Fruit fly (Drosophila melanogaster) whole organism, embryonic: Measurements from ENCODE around the gene Cyp4g15.

Experiments
- ATbp ChIP-seq: fragments of 200-800 bp; sonication (Bioruptor generic); optimal IDR thresholded peaks from 2 replicates; lab custom pipeline; 2017; ENCODE audit warnings: missing biosample characterization, mild to moderate bottlenecking, missing genetic modification characterization, missing genetic modification reagents
- Ada2b ChIP-seq: fragments of 200-800 bp; sonication (Bioruptor generic); IDR thresholded peaks from 2 replicates; pipeline ENCODE4 v1.3.6; 2022; ENCODE audit warnings: missing biosample characterization, missing genetic modification characterization
- Adf1 ChIP-seq: fragments of 200-800 bp; sonication (Bioruptor generic); IDR thresholded peaks from 2 replicates; pipeline ENCODE4 v1.3.6; 2022; ENCODE audit warnings: missing biosample characterization, missing genetic modification characterization
- Asciz ChIP-seq: fragments of 200-800 bp; sonication (Bioruptor generic); optimal IDR thresholded peaks from 2 replicates; lab custom pipeline; 2017; ENCODE audit warnings: missing biosample characterization, mild to moderate bottlenecking, missing genetic modification characterization, missing genetic modification reagents
- Atf3 ChIP-seq: fragments of 200-800 bp; sonication (Bioruptor generic); optimal IDR thresholded peaks from 3 replicates; lab custom pipeline; 2016; ENCODE audit warnings: missing biosample characterization, missing genetic modification characterization
- BEAF-32 ChIP-seq: fragments of 200-800 bp; sonication (Bioruptor generic); optimal IDR thresholded peaks from 3 replicates; lab custom pipeline; 2017; ENCODE audit warnings: missing biosample characterization, missing genetic modification characterization, mild to moderate bottlenecking, moderate library complexity, missing genetic modification reagents
- Bdp1 ChIP-seq: fragments of 200-800 bp; sonication (Bioruptor generic); optimal IDR thresholded peaks from 3 replicates; lab custom pipeline; 2016; ENCODE audit warnings: missing biosample characterization, missing genetic modification characterization
- CG10209 ChIP-seq: fragments of 200-800 bp; sonication (Bioruptor generic); optimal IDR thresholded peaks from 3 replicates; lab custom pipeline; 2017; ENCODE audit warnings: missing biosample characterization, mild to moderate bottlenecking, missing genetic modification characterization, missing genetic modification reagents
- CG1024 ChIP-seq: fragments of 200-800 bp; sonication (Bioruptor generic); IDR thresholded peaks from 2 replicates; pipeline ENCODE4 v1.3.6; 2022; ENCODE audit warnings: missing biosample characterization, missing genetic modification characterization
- CG10565 ChIP-seq: fragments of 200-800 bp; sonication (Bioruptor generic); optimal IDR thresholded peaks from 3 replicates; lab custom pipeline; 2016; ENCODE audit warnings: missing biosample characterization, mild to moderate bottlenecking, missing genetic modification characterization
- CG11398 ChIP-seq: fragments of 200-800 bp; sonication (Bioruptor generic); optimal IDR thresholded peaks from 2 replicates; lab custom pipeline; 2016; ENCODE audit warnings: missing biosample characterization, missing genetic modification characterization
- CG12391 ChIP-seq: fragments of 200-800 bp; sonication (Bioruptor generic); optimal IDR thresholded peaks from 3 replicates; lab custom pipeline; 2018; ENCODE audit warnings: missing biosample characterization, mild to moderate bottlenecking, missing genetic modification characterization, moderate library complexity
- CG12659 ChIP-seq: fragments of 200-800 bp; sonication (Bioruptor generic); optimal IDR thresholded peaks from 3 replicates; lab custom pipeline; 2017; ENCODE audit warnings: mild to moderate bottlenecking, missing biosample characterization, missing genetic modification reagents, missing genetic modification characterization
- CG14050 ChIP-seq: fragments of 200-800 bp; sonication (Bioruptor generic); IDR thresholded peaks from 3 replicates; pipeline ENCODE4 v1.3.6; 2022; ENCODE audit warnings: missing biosample characterization, missing genetic modification characterization
- CG1647 ChIP-seq: fragments of 200-800 bp; sonication (Bioruptor generic); optimal IDR thresholded peaks from 3 replicates; lab custom pipeline; 2016; ENCODE audit warnings: missing biosample characterization, missing genetic modification characterization
- CG17568 ChIP-seq: fragments of 200-800 bp; sonication (Bioruptor generic); optimal IDR thresholded peaks from 2 replicates; lab custom pipeline; 2018; ENCODE audit warnings: missing biosample characterization, mild to moderate bottlenecking, missing genetic modification characterization, moderate library complexity
- CG1832 ChIP-seq: fragments of 200-800 bp; sonication (Bioruptor generic); optimal IDR thresholded peaks from 2 replicates; lab custom pipeline; 2017; ENCODE audit warnings: missing biosample characterization, mild to moderate bottlenecking, missing genetic modification characterization, inconsistent platforms
- CG18764 ChIP-seq: fragments of 200-800 bp; sonication (Bioruptor generic); optimal IDR thresholded peaks from 3 replicates; lab custom pipeline; 2016; ENCODE audit warnings: missing biosample characterization, missing genetic modification characterization
- CG2199 ChIP-seq: fragments of 200-800 bp; sonication (Bioruptor generic); IDR thresholded peaks from 3 replicates; pipeline ENCODE4 v1.3.6; 2022; ENCODE audit warnings: missing biosample characterization, missing genetic modification characterization
- CG4360 ChIP-seq: fragments of 200-800 bp; sonication (Bioruptor generic); IDR thresholded peaks from 2 replicates; pipeline ENCODE4 v1.3.6; 2022; ENCODE audit warnings: missing biosample characterization, missing genetic modification characterization
- CG8089 ChIP-seq: fragments of 200-800 bp; sonication (Bioruptor generic); optimal IDR thresholded peaks from 3 replicates; lab custom pipeline; 2016; ENCODE audit warnings: missing biosample characterization, missing genetic modification characterization
- CG8765 ChIP-seq: fragments of 200-800 bp; sonication (Bioruptor generic); IDR thresholded peaks from 2 replicates; pipeline ENCODE4 v1.3.6; 2022; ENCODE audit warnings: missing biosample characterization, missing genetic modification characterization
- CG9609 ChIP-seq: fragments of 200-800 bp; sonication (Bioruptor generic); optimal IDR thresholded peaks from 3 replicates; lab custom pipeline; 2016; ENCODE audit warnings: missing biosample characterization, missing genetic modification characterization
- Eip74EF ChIP-seq, 2 experiments: fragments of 200-800 bp in 1 of 2; fragments of >200 bp in 1 of 2; sonication (Bioruptor generic) in 1 of 2; optimal IDR thresholded peaks; 2 replicates each; lab custom pipeline; 2017 to 2019; ENCODE audit warnings: missing biosample characterization in 2 of 2, missing genetic modification characterization in 2 of 2, mild to moderate bottlenecking in 1 of 2, moderate library complexity in 1 of 2
- Fer1 ChIP-seq: fragments of 200-800 bp; sonication (Bioruptor generic); optimal IDR thresholded peaks from 2 replicates; lab custom pipeline; 2017; ENCODE audit warnings: missing biosample characterization, mild to moderate bottlenecking, missing genetic modification characterization
- HLH3B ChIP-seq: fragments of 200-800 bp; sonication (Bioruptor generic); IDR thresholded peaks from 2 replicates; pipeline ENCODE4 v1.3.6; 2022; ENCODE audit warnings: missing biosample characterization, missing genetic modification characterization
- Hr3 ChIP-seq: fragments of 200-800 bp; sonication (Bioruptor generic); optimal IDR thresholded peaks from 3 replicates; lab custom pipeline; 2016; ENCODE audit warnings: missing biosample characterization, missing genetic modification characterization
- Lhr ChIP-seq: fragments of 200-800 bp; sonication (Bioruptor generic); optimal IDR thresholded peaks from 3 replicates; lab custom pipeline; 2017; ENCODE audit warnings: mild to moderate bottlenecking, missing biosample characterization, missing genetic modification reagents, missing genetic modification characterization
- Lim3 ChIP-seq: fragments of 200-800 bp; sonication (Bioruptor generic); IDR thresholded peaks from 2 replicates; pipeline ENCODE4 v1.3.6; 2022; ENCODE audit warnings: missing biosample characterization, missing genetic modification characterization
- Opbp ChIP-seq: fragments of 200-800 bp; sonication (Bioruptor generic); IDR thresholded peaks from 3 replicates; pipeline ENCODE4 v1.3.6; 2022; ENCODE audit warnings: missing biosample characterization, missing genetic modification characterization; ENCODE audit not compliant: partially characterized antibody
- Poxn ChIP-seq: fragments of 200-800 bp; sonication (Bioruptor generic); IDR thresholded peaks from 2 replicates; pipeline ENCODE4 v1.3.6; 2022; ENCODE audit warnings: missing biosample characterization, missing genetic modification characterization
- Usf ChIP-seq: fragments of 200-800 bp; sonication (Bioruptor generic); optimal IDR thresholded peaks from 2 replicates; lab custom pipeline; 2017; ENCODE audit warnings: missing genotype, missing biosample characterization, missing genetic modification characterization
- Vsx1 ChIP-seq: fragments of 200-800 bp; sonication (Bioruptor generic); optimal IDR thresholded peaks from 2 replicates; lab custom pipeline; 2017; ENCODE audit warnings: missing biosample characterization, mild to moderate bottlenecking, missing genetic modification characterization, missing genetic modification reagents
- amos ChIP-seq: fragments of 200-800 bp; sonication (Bioruptor generic); IDR thresholded peaks from 2 replicates; pipeline ENCODE4 v1.3.6; 2022; ENCODE audit warnings: missing biosample characterization, missing genetic modification characterization; ENCODE audit not compliant: partially characterized antibody
- dimm ChIP-seq: fragments of 200-800 bp; sonication (Bioruptor generic); IDR thresholded peaks from 2 replicates; pipeline ENCODE4 v1.3.6; 2022; ENCODE audit warnings: missing biosample characterization, missing genetic modification characterization
- dpn ChIP-seq, 2 experiments: fragments of 200-800 bp; sonication (Bioruptor generic); optimal IDR thresholded peaks; 3 replicates each; lab custom pipeline; 2016; ENCODE audit warnings: missing biosample characterization in 2 of 2, missing genetic modification characterization in 2 of 2
- eyg ChIP-seq: fragments of 200-800 bp; sonication (Bioruptor generic); optimal IDR thresholded peaks from 3 replicates; lab custom pipeline; 2016; ENCODE audit warnings: missing biosample characterization, missing genetic modification characterization
- fd96Cb ChIP-seq: fragments of 200-800 bp; sonication (Bioruptor generic); optimal IDR thresholded peaks from 2 replicates; lab custom pipeline; 2018; ENCODE audit warnings: missing biosample characterization, mild to moderate bottlenecking, missing genetic modification characterization, moderate library complexity
- fru ChIP-seq: fragments of >200 bp; optimal IDR thresholded peaks from 2 replicates; lab custom pipeline; 2017
- gsb-n ChIP-seq: fragments of 200-800 bp; sonication (Bioruptor generic); optimal IDR thresholded peaks from 3 replicates; lab custom pipeline; 2018; ENCODE audit warnings: missing biosample characterization, mild to moderate bottlenecking, missing genetic modification characterization
- ham ChIP-seq: fragments of 200-800 bp; sonication (Bioruptor generic); IDR thresholded peaks from 2 replicates; pipeline ENCODE4 v1.3.6; 2022; ENCODE audit warnings: missing biosample characterization, missing genetic modification characterization
- hth ChIP-seq: fragments of >200 bp; optimal IDR thresholded peaks from 2 replicates; lab custom pipeline; 2017; ENCODE audit warnings: inconsistent platforms
- ken ChIP-seq: fragments of 200-800 bp; sonication (Bioruptor generic); IDR thresholded peaks from 3 replicates; pipeline ENCODE4 v1.3.6; 2022; ENCODE audit warnings: missing biosample characterization, missing genetic modification characterization
- nerfin-1 ChIP-seq: fragments of 200-800 bp; sonication (Bioruptor generic); optimal IDR thresholded peaks from 3 replicates; lab custom pipeline; 2019; ENCODE audit warnings: missing biosample characterization, mild to moderate bottlenecking, missing genetic modification characterization, moderate library complexity
- pros ChIP-seq: fragments of 200-800 bp; sonication (Bioruptor generic); optimal IDR thresholded peaks from 3 replicates; lab custom pipeline; 2019; ENCODE audit warnings: missing biosample characterization, mild to moderate bottlenecking, missing genetic modification characterization, moderate library complexity
- ranshi ChIP-seq: fragments of 200-800 bp; sonication (Bioruptor generic); IDR thresholded peaks from 2 replicates; pipeline ENCODE4 v1.3.6; 2022; ENCODE audit warnings: missing biosample characterization, missing genetic modification characterization
- sc ChIP-seq, 3 experiments: fragments of >200 bp in 2 of 3; fragments of 200-800 bp in 1 of 3; sonication (Bioruptor generic) in 1 of 3; optimal IDR thresholded peaks; 2 replicates in 2 of 3; 3 replicates in 1 of 3; lab custom pipeline; 2017; ENCODE audit warnings: mild to moderate bottlenecking in 1 of 3, missing biosample characterization in 1 of 3, missing genetic modification characterization in 1 of 3, missing genetic modification reagents in 1 of 3
- sens ChIP-seq: fragments of 200-800 bp; sonication (Bioruptor generic); peaks from one replicate; lab custom pipeline; 2016; ENCODE audit warnings: missing biosample characterization, missing genetic modification characterization
- slp2 ChIP-seq: fragments of 200-800 bp; sonication (Bioruptor generic); optimal IDR thresholded peaks from 2 replicates; lab custom pipeline; 2016; ENCODE audit warnings: missing biosample characterization, missing genetic modification characterization
- sr ChIP-seq: fragments of 200-800 bp; sonication (Bioruptor generic); IDR thresholded peaks from 3 replicates; pipeline ENCODE4 v1.3.6; 2022; ENCODE audit warnings: missing biosample characterization, missing genetic modification characterization
- ttk ChIP-seq: fragments of 200-800 bp; sonication (Bioruptor generic); IDR thresholded peaks from 2 replicates; pipeline ENCODE4 v2.1.2; 2022; ENCODE audit warnings: missing biosample characterization, missing genetic modification characterization

The Cyp4g15 gene

DNA sequence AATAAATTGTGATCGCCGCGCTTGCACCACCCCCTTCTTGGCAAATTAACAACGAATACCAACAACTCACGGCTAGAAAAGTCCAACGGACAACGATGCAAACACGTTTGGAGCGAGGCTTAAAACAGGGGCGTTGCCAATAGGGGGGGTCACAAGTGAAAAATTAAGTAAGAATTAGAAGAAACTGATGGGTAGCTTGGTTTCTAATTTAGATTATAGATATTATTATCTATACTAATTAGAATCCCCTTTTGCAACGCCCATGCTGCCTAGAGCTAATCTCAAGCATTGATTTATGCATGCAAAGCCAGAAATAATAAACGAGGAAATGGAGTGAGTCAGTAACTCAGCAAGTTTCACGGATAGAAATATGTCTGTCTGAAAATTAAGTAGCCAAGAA is 41.6 kb downstream of the Cyp4g15 start (continued):
- TF ChIP-seq CG17568 (GFP tag; lab: Kevin White, UChicago): peak; percentile 46
- no peak for TF ChIP-seq Opbp (GFP tag; lab: Robert Waterston, UW)
- no peak for TF ChIP-seq ham (GFP tag; lab: Robert Waterston, UW)
- peak; percentile 71 for TF ChIP-seq CG12659 (GFP tag; lab: Kevin White, UChicago)
- TF ChIP-seq Lim3 (GFP tag; lab: Robert Waterston, UW): no peak
- peak; percentile 36; the same call in 1 of the 2 replicates for TF ChIP-seq CG8765 (GFP tag; lab: Robert Waterston, UW)
- TF ChIP-seq CG2199 (GFP tag; lab: Robert Waterston, UW): peak; percentile 77
- no peak for TF ChIP-seq slp2 (GFP tag; lab: Kevin White, UChicago)
- peak; percentile 36 to 67 for TF ChIP-seq dpn (GFP tag; optimal IDR thresholded peaks at IDR 0.05; lab: Kevin White, UChicago)
- TF ChIP-seq Ada2b (GFP tag; lab: Robert Waterston, UW): peak; percentile 89
- TF ChIP-seq ttk (GFP tag; lab: Robert Waterston, UW): peak; percentile 79
- peak; percentile 66 for TF ChIP-seq CG12391 (tag; lab: Kevin White, UChicago)
- no peak for TF ChIP-seq pros
- 0 out of 2 replicates have a peak, but pooled peaks have one; percentile 36 for TF ChIP-seq Poxn (GFP tag; lab: Robert Waterston, UW)
- peak; percentile 76 for TF ChIP-seq ranshi (GFP tag; lab: Robert Waterston, UW)
- TF ChIP-seq CG1832 (GFP tag; lab: Kevin White, UChicago): no peak
- peak; percentile 53 for TF ChIP-seq Adf1 (GFP tag; lab: Robert Waterston, UW)
- peak; percentile 68 for TF ChIP-seq fd96Cb (tag; lab: Kevin White, UChicago)
- no peak for TF ChIP-seq CG10565 (GFP tag; lab: Kevin White, UChicago)
- no peak for TF ChIP-seq Atf3 (GFP tag; lab: Kevin White, UChicago)
- TF ChIP-seq Eip74EF (GFP tag; optimal IDR thresholded peaks at IDR 0.05; lab: Kevin White, UChicago): peak in 1 of 2 experiments; percentile 53
- no peak for TF ChIP-seq hth (lab: Kevin White, UChicago)
- TF ChIP-seq Hr3 (GFP tag; lab: Kevin White, UChicago): peak; percentile 58
- no peak for TF ChIP-seq eyg (GFP tag; lab: Kevin White, UChicago)
- no peak for TF ChIP-seq CG9609
- no peak for TF ChIP-seq Bdp1 (GFP tag; lab: Kevin White, UChicago)
- no peak for TF ChIP-seq amos (GFP tag; lab: Robert Waterston, UW)
- no peak for TF ChIP-seq fru (lab: Kevin White, UChicago)
- TF ChIP-seq ATbp (GFP tag; lab: Kevin White, UChicago): peak; percentile 64
- TF ChIP-seq gsb-n: peak; percentile 32
- TF ChIP-seq nerfin-1: peak; percentile 19
- no peak for TF ChIP-seq Lhr
- TF ChIP-seq CG8089 (GFP tag; lab: Kevin White, UChicago): no peak
- TF ChIP-seq Fer1 (GFP tag; lab: Kevin White, UChicago): peak; percentile 79
- no peak for TF ChIP-seq BEAF-32
- TF ChIP-seq CG11398 (GFP tag; lab: Kevin White, UChicago): no peak
- 0 out of 2 replicates have a peak, but pooled peaks have one; percentile 7 for TF ChIP-seq CG4360 (GFP tag; lab: Robert Waterston, UW)
- TF ChIP-seq HLH3B: peak; percentile 78
- TF ChIP-seq sc (optimal IDR thresholded peaks at IDR 0.05; lab: Kevin White, UChicago): no peak
- peak; percentile 7 for TF ChIP-seq sc (GFP tag; optimal IDR thresholded peaks at IDR 0.05; lab: Kevin White, UChicago)
- peak; percentile 76 for TF ChIP-seq Vsx1 (GFP tag; lab: Kevin White, UChicago)
- 0 out of 3 replicates have a peak, but pooled peaks have one; percentile 19 for TF ChIP-seq sr (GFP tag; lab: Robert Waterston, UW)
- TF ChIP-seq CG1647 (GFP tag; lab: Kevin White, UChicago): peak; percentile 0
- TF ChIP-seq Asciz: peak; percentile 53
- TF ChIP-seq ken: peak; percentile 63; the same call in 2 of the 3 replicates
- peak; percentile 28 for TF ChIP-seq Usf (GFP tag; lab: Kevin White, UChicago)
- peak; percentile 86 for TF ChIP-seq sens (GFP tag; lab: Kevin White, UChicago)
- no peak for TF ChIP-seq CG18764
- peak; percentile 58; the same call in 1 of the 2 replicates for TF ChIP-seq dimm
- peak; percentile 72 for TF ChIP-seq CG14050
- TF ChIP-seq CG10209: peak; percentile 60
- TF ChIP-seq CG1024 (GFP tag; lab: Robert Waterston, UW): peak; percentile 65
